Worm (Caenorhabditis elegans): ENCODE data around the gene T05A7.6.

Gene T05A7.6

ce11 chrII:4696055-4696454 lies 24.5 kb upstream of the T05A7.6 start:
- TF ChIP-seq nhr-27 (tag; optimal IDR thresholded peaks at IDR 0.05) (peak; percentile 56), lin-26 (GFP tag; IDR thresholded peaks at IDR 0.05) (no peak), C06A6.2 (GFP tag; conservative IDR thresholded peaks at IDR 0.05) (no peak), ztf-22 (GFP tag; optimal IDR thresholded peaks at IDR 0.05) (no peak), hrde-1 (tag; optimal IDR thresholded peaks at IDR 0.05; ENCODE audit: borderline replicate concordance) (peak; percentile 86), tbp1 (GFP tag; optimal IDR thresholded peaks at IDR 0.05) (peak; percentile 8), F39B2.1 (GFP tag; IDR thresholded peaks at IDR 0.05) (peak; percentile 51; the same call in 1 of the 2 replicates), K11D2.4 (GFP tag; IDR thresholded peaks at IDR 0.05) (no peak), B0336.3 (GFP tag; IDR thresholded peaks at IDR 0.05) (peak; percentile 65), ekl-4 (GFP tag; IDR thresholded peaks at IDR 0.05) (peak; percentile 56; the same call in 1 of the 2 replicates), xnd-1 (tag; optimal IDR thresholded peaks at IDR 0.05) (peak; percentile 52), hlh-26 (GFP tag; conservative IDR thresholded peaks at IDR 0.05) (no peak), chd-7 (tag; optimal IDR thresholded peaks at IDR 0.05) (no peak), athp-1 (tag; optimal IDR thresholded peaks at IDR 0.05) (peak; percentile 40), nfyb-1 (GFP tag; IDR thresholded peaks at IDR 0.05) (no peak), snpc-4 (GFP tag; optimal IDR thresholded peaks at IDR 0.05) (no peak), snpc-4 (tag; optimal IDR thresholded peaks at IDR 0.05) (peak in 1 of 4 experiments; percentile 45), ceh-58 (GFP tag; IDR thresholded peaks at IDR 0.05) (no peak), Y53G8AR.9 (GFP tag; conservative IDR thresholded peaks at IDR 0.05) (0 out of 2 replicates have a peak, but pooled peaks have one; percentile 61), hsf-1 (GFP tag; IDR thresholded peaks at IDR 0.05) (0 out of 2 replicates have a peak, but pooled peaks have one; percentile 53), D2030.7 (GFP tag; IDR thresholded peaks at IDR 0.05) (no peak), him-1 (tag; optimal IDR thresholded peaks at IDR 0.05) (no peak), madf-6 (GFP tag; IDR thresholded peaks at IDR 0.05) (peak; percentile 69), rcor-1 (GFP tag; IDR thresholded peaks at IDR 0.05) (0 out of 2 replicates have a peak, but pooled peaks have one; percentile 28), pbrm-1 (GFP tag; IDR thresholded peaks at IDR 0.05) (0 out of 2 replicates have a peak, but pooled peaks have one; percentile 22), F49E8.2 (tag; optimal IDR thresholded peaks at IDR 0.05; ENCODE audit: insufficient read depth) (peak; percentile 56)

ce11 chrII:4693129-4693528 lies 21.5 kb upstream of the T05A7.6 start, which contains the start of gene F10G7.5:
Gene F10G7.5 (plus strand): TSS chrII:4693414.
- no peak for TF ChIP-seq K12H6.12 (tag; optimal IDR thresholded peaks at IDR 0.05)
- TF ChIP-seq dpff-1 (tag; optimal IDR thresholded peaks at IDR 0.05), result no peak
- TF ChIP-seq attf-5 (GFP tag; optimal IDR thresholded peaks at IDR 0.05), result peak; percentile 4
- TF ChIP-seq Y67H2A.10 (GFP tag; conservative IDR thresholded peaks at IDR 0.05), result no peak
- no peak for TF ChIP-seq die-1 (tag; optimal IDR thresholded peaks at IDR 0.05)
- no peak for TF ChIP-seq F55B11.4 (tag; optimal IDR thresholded peaks at IDR 0.05; ENCODE audit: borderline replicate concordance, insufficient read depth)
- TF ChIP-seq lin-54 (GFP tag; optimal IDR thresholded peaks at IDR 0.05), result no peak
- TF ChIP-seq lin-26 (GFP tag; IDR thresholded peaks at IDR 0.05), result no peak
- TF ChIP-seq chd-7 (tag; optimal IDR thresholded peaks at IDR 0.05), result no peak
- no peak for TF ChIP-seq snpc-4 (GFP tag; optimal IDR thresholded peaks at IDR 0.05)
- no peak for TF ChIP-seq snpc-4 (tag; optimal IDR thresholded peaks at IDR 0.05)
- TF ChIP-seq nhr-80 (tag; optimal IDR thresholded peaks at IDR 0.05), result peak; percentile 1
- TF ChIP-seq F23B12.7 (tag; optimal IDR thresholded peaks at IDR 0.05; ENCODE audit: insufficient read depth), result no peak
- no peak for TF ChIP-seq F37B4.10 (GFP tag; IDR thresholded peaks at IDR 0.05)
- peak; percentile 93 for TF ChIP-seq hmg-1.2 (GFP tag; IDR thresholded peaks at IDR 0.05)
- no peak for TF ChIP-seq aptf-3 (GFP tag; IDR thresholded peaks at IDR 0.05)
- no peak for TF ChIP-seq nhr-27 (tag; optimal IDR thresholded peaks at IDR 0.05)
- no peak for TF ChIP-seq unc-62 (GFP tag; optimal IDR thresholded peaks at IDR 0.05)
- TF ChIP-seq zfh-2 (GFP tag; conservative IDR thresholded peaks at IDR 0.05), result no peak
- no peak for TF ChIP-seq ama-1 (optimal IDR thresholded peaks at IDR 0.05)
- no peak for TF ChIP-seq ama-1 (GFP tag; optimal IDR thresholded peaks at IDR 0.05)
- TF ChIP-seq hlh-12 (tag; optimal IDR thresholded peaks at IDR 0.05), result no peak

Measured in whole organism, young adult.